ENCODE assay signal across 1 fruit fly cellular context in genomic region chr2L:19582185-19582584, dm6.
TF ChIP-seq lines count a peak whose summit lies in the region.

TSS of gene Hakai (minus strand) at chr2L:19582474.

TF ChIP-seq in whole organism, embryonic, 481 proteins besides CTCF, POLR2A, EP300 and RAD21 (continued from another document and continues in another):
- peak; percentile 64 for TF ChIP-seq CG9609 (GFP tag; optimal IDR thresholded peaks at IDR 0.05; lab: Kevin White, UChicago)
- no peak for TF ChIP-seq Hand (GFP tag; optimal IDR thresholded peaks at IDR 0.05; lab: Kevin White, UChicago)
- TF ChIP-seq psq (GFP tag; optimal IDR thresholded peaks at IDR 0.05; lab: Kevin White, UChicago), result no peak
- peak; percentile 93 for TF ChIP-seq CG4617 (GFP tag; optimal IDR thresholded peaks at IDR 0.05; lab: Kevin White, UChicago; ENCODE audit: borderline replicate concordance)
- no peak for TF ChIP-seq Atf-2 (GFP tag; optimal IDR thresholded peaks at IDR 0.05; lab: Kevin White, UChicago)
- TF ChIP-seq Ada2b (GFP tag; IDR thresholded peaks at IDR 0.05; lab: Robert Waterston, UW), result peak; percentile 52; the same call in 1 of the 2 replicates
- peak; percentile 54 for TF ChIP-seq bcd (GFP tag; optimal IDR thresholded peaks at IDR 0.05; lab: Kevin White, UChicago)
- peak; percentile 58 for TF ChIP-seq eyg (GFP tag; optimal IDR thresholded peaks at IDR 0.05; lab: Kevin White, UChicago)
- TF ChIP-seq CG12659 (GFP tag; optimal IDR thresholded peaks at IDR 0.05; lab: Kevin White, UChicago), result peak; percentile 71
- no peak for TF ChIP-seq CG31388 (GFP tag; optimal IDR thresholded peaks at IDR 0.05; lab: Kevin White, UChicago)
- no peak for TF ChIP-seq Atf6 (GFP tag; IDR thresholded peaks at IDR 0.05; lab: Robert Waterston, UW)
- TF ChIP-seq lab (GFP tag; optimal IDR thresholded peaks at IDR 0.05; lab: Kevin White, UChicago), result peak; percentile 59
- no peak for TF ChIP-seq CG6765 (GFP tag; optimal IDR thresholded peaks at IDR 0.05; lab: Kevin White, UChicago)
- no peak for TF ChIP-seq ham (GFP tag; IDR thresholded peaks at IDR 0.05; lab: Robert Waterston, UW)
- peak; percentile 82 for TF ChIP-seq Antp (GFP tag; optimal IDR thresholded peaks at IDR 0.05; lab: Kevin White, UChicago)
- TF ChIP-seq tap (tag; optimal IDR thresholded peaks at IDR 0.05; lab: Kevin White, UChicago), result no peak
- TF ChIP-seq yki (optimal IDR thresholded peaks at IDR 0.05; lab: Kevin White, UChicago), result no peak
- no peak for TF ChIP-seq salm (tag; optimal IDR thresholded peaks at IDR 0.05; lab: Kevin White, UChicago)
- no peak for TF ChIP-seq CG1233 (GFP tag; optimal IDR thresholded peaks at IDR 0.05; lab: Kevin White, UChicago)
- TF ChIP-seq CG15479 (GFP tag; optimal IDR thresholded peaks at IDR 0.05; lab: Kevin White, UChicago), result no peak
- peak; percentile 35 for TF ChIP-seq CG6254 (GFP tag; optimal IDR thresholded peaks at IDR 0.05; lab: Kevin White, UChicago)
- peak; percentile 40 for TF ChIP-seq Hmr (GFP tag; optimal IDR thresholded peaks at IDR 0.05; lab: Kevin White, UChicago)
- peak; percentile 65 for TF ChIP-seq CG13287 (GFP tag; IDR thresholded peaks at IDR 0.05; lab: Robert Waterston, UW; ENCODE audit: partially characterized antibody)
- TF ChIP-seq gsb-n (tag; optimal IDR thresholded peaks at IDR 0.05; lab: Kevin White, UChicago), result peak; percentile 28
- peak; percentile 92 for TF ChIP-seq sens (GFP tag; lab: Kevin White, UChicago)
- no peak for TF ChIP-seq CG8359 (GFP tag; optimal IDR thresholded peaks at IDR 0.05; lab: Kevin White, UChicago; ENCODE audit: borderline replicate concordance)
- peak; percentile 53 for TF ChIP-seq CG10654 (GFP tag; optimal IDR thresholded peaks at IDR 0.05; lab: Kevin White, UChicago)
- TF ChIP-seq CG5953 (GFP tag; IDR thresholded peaks at IDR 0.05; lab: Robert Waterston, UW), result no peak
- peak; percentile 59 for TF ChIP-seq Scr (GFP tag; IDR thresholded peaks at IDR 0.05; lab: Robert Waterston, UW; ENCODE audit: partially characterized antibody)
- peak; percentile 5 for TF ChIP-seq CG18262 (tag; optimal IDR thresholded peaks at IDR 0.05; lab: Kevin White, UChicago)
- TF ChIP-seq CG1832 (GFP tag; optimal IDR thresholded peaks at IDR 0.05; lab: Kevin White, UChicago), result peak; percentile 13
- TF ChIP-seq CG9932 (GFP tag; IDR thresholded peaks at IDR 0.05; lab: Robert Waterston, UW), result peak; percentile 83
- 0 out of 3 replicates have a peak, but pooled peaks have one; percentile 32 for TF ChIP-seq CG7963 (GFP tag; IDR thresholded peaks at IDR 0.05; lab: Robert Waterston, UW; ENCODE audit: partially characterized antibody)
- TF ChIP-seq Six4 (GFP tag; optimal IDR thresholded peaks at IDR 0.05; lab: Kevin White, UChicago), result peak; percentile 73
- peak; percentile 97 for TF ChIP-seq CG7928 (GFP tag; optimal IDR thresholded peaks at IDR 0.05; lab: Kevin White, UChicago)
- no peak for TF ChIP-seq CG11085 (GFP tag; IDR thresholded peaks at IDR 0.05; lab: Robert Waterston, UW)
- peak; percentile 77 for TF ChIP-seq CHES-1-like (GFP tag; optimal IDR thresholded peaks at IDR 0.05; lab: Kevin White, UChicago)
- TF ChIP-seq CG14014 (GFP tag; IDR thresholded peaks at IDR 0.05; lab: Robert Waterston, UW), result peak; percentile 61; the same call in 1 of the 2 replicates
- TF ChIP-seq odd (GFP tag; optimal IDR thresholded peaks at IDR 0.05; lab: Kevin White, UChicago), result no peak
- TF ChIP-seq slbo (GFP tag; IDR thresholded peaks at IDR 0.05; lab: Robert Waterston, UW), result peak; percentile 86
- TF ChIP-seq wdn (GFP tag; IDR thresholded peaks at IDR 0.05; lab: Robert Waterston, UW), result no peak
- TF ChIP-seq onecut (GFP tag; IDR thresholded peaks at IDR 0.05; lab: Robert Waterston, UW), result peak; percentile 41; the same call in 1 of the 2 replicates
- TF ChIP-seq mam (GFP tag; optimal IDR thresholded peaks at IDR 0.05; lab: Kevin White, UChicago), result peak; percentile 86
- peak; percentile 62; the same call in 1 of the 2 replicates for TF ChIP-seq cas (GFP tag; IDR thresholded peaks at IDR 0.05; lab: Robert Waterston, UW)
- TF ChIP-seq sim (GFP tag; IDR thresholded peaks at IDR 0.05; lab: Robert Waterston, UW), result no peak
- TF ChIP-seq CG9437 (GFP tag; optimal IDR thresholded peaks at IDR 0.05; lab: Kevin White, UChicago), result no peak
- no peak for TF ChIP-seq dan (GFP tag; IDR thresholded peaks at IDR 0.05; lab: Robert Waterston, UW)
- TF ChIP-seq Dip2 (GFP tag; IDR thresholded peaks at IDR 0.05; lab: Robert Waterston, UW), result no peak
- TF ChIP-seq luna (GFP tag; optimal IDR thresholded peaks at IDR 0.05; lab: Kevin White, UChicago), result peak; percentile 25
- peak; percentile 51 for TF ChIP-seq CG12155 (GFP tag; optimal IDR thresholded peaks at IDR 0.05; lab: Kevin White, UChicago)
- no peak for TF ChIP-seq hth (optimal IDR thresholded peaks at IDR 0.05; lab: Kevin White, UChicago)
- peak; percentile 62 for TF ChIP-seq dm (GFP tag; optimal IDR thresholded peaks at IDR 0.05; lab: Kevin White, UChicago)
- TF ChIP-seq Dp (GFP tag; optimal IDR thresholded peaks at IDR 0.05; lab: Kevin White, UChicago), result peak; percentile 73
- peak; percentile 47 for TF ChIP-seq CG2712 (tag; optimal IDR thresholded peaks at IDR 0.05; lab: Kevin White, UChicago)
- TF ChIP-seq CG12299 (tag; optimal IDR thresholded peaks at IDR 0.05; lab: Kevin White, UChicago), result no peak
- TF ChIP-seq CG10274 (GFP tag; optimal IDR thresholded peaks at IDR 0.05; lab: Kevin White, UChicago), result no peak
- TF ChIP-seq CG34376 (GFP tag; optimal IDR thresholded peaks at IDR 0.05; lab: Kevin White, UChicago), result peak; percentile 82
- TF ChIP-seq CG1602 (GFP tag; optimal IDR thresholded peaks at IDR 0.05; lab: Kevin White, UChicago), result peak; percentile 37
- TF ChIP-seq B-H2 (GFP tag; optimal IDR thresholded peaks at IDR 0.05; lab: Kevin White, UChicago), result peak; percentile 5
- TF ChIP-seq CG11504 (tag; optimal IDR thresholded peaks at IDR 0.05; lab: Kevin White, UChicago), result peak; percentile 55
- TF ChIP-seq CG34224 (GFP tag; IDR thresholded peaks at IDR 0.05; lab: Robert Waterston, UW; ENCODE audit: partially characterized antibody), result peak; percentile 57; the same call in 2 of the 3 replicates
- TF ChIP-seq CG13424 (tag; optimal IDR thresholded peaks at IDR 0.05; lab: Kevin White, UChicago), result peak; percentile 51
- peak; percentile 70 for TF ChIP-seq pnt (GFP tag; optimal IDR thresholded peaks at IDR 0.05; lab: Kevin White, UChicago)
- TF ChIP-seq z (GFP tag; IDR thresholded peaks at IDR 0.05; lab: Robert Waterston, UW), result no peak
- TF ChIP-seq CG18619 (GFP tag; optimal IDR thresholded peaks at IDR 0.05; lab: Kevin White, UChicago), result peak; percentile 26
- no peak for TF ChIP-seq CG4730 (GFP tag; IDR thresholded peaks at IDR 0.05; lab: Robert Waterston, UW)
- no peak for TF ChIP-seq Doc2 (GFP tag; IDR thresholded peaks at IDR 0.05; lab: Robert Waterston, UW)
- peak; percentile 25; the same call in 1 of the 2 replicates for TF ChIP-seq CG31441 (GFP tag; IDR thresholded peaks at IDR 0.05; lab: Robert Waterston, UW)
- no peak for TF ChIP-seq oc (tag; optimal IDR thresholded peaks at IDR 0.05; lab: Kevin White, UChicago)
- TF ChIP-seq CG3065 (GFP tag; optimal IDR thresholded peaks at IDR 0.05; lab: Kevin White, UChicago), result peak; percentile 23
- no peak for TF ChIP-seq eve (GFP tag; optimal IDR thresholded peaks at IDR 0.05; lab: Kevin White, UChicago)
- TF ChIP-seq Lhr (GFP tag; optimal IDR thresholded peaks at IDR 0.05; lab: Kevin White, UChicago), result peak; percentile 70
- TF ChIP-seq CG1024 (GFP tag; IDR thresholded peaks at IDR 0.05; lab: Robert Waterston, UW), result peak; percentile 12; the same call in 1 of the 2 replicates
- no peak for TF ChIP-seq CG7745 (tag; optimal IDR thresholded peaks at IDR 0.05; lab: Kevin White, UChicago)
- peak; percentile 51 for TF ChIP-seq Bgb (GFP tag; IDR thresholded peaks at IDR 0.05; lab: Robert Waterston, UW; ENCODE audit: partially characterized antibody)
- TF ChIP-seq Trl (optimal IDR thresholded peaks at IDR 0.05; lab: Kevin White, UChicago), result peak in 1 of 2 experiments; percentile 0
- TF ChIP-seq Trl (GFP tag; optimal IDR thresholded peaks at IDR 0.05; lab: Kevin White, UChicago), result peak; percentile 64
- TF ChIP-seq tll (GFP tag; optimal IDR thresholded peaks at IDR 0.05; lab: Kevin White, UChicago), result no peak
- TF ChIP-seq CG13775 (GFP tag; optimal IDR thresholded peaks at IDR 0.05; lab: Kevin White, UChicago), result peak; percentile 71
- no peak for TF ChIP-seq HLHmδ (GFP tag; optimal IDR thresholded peaks at IDR 0.05; lab: Kevin White, UChicago)
- peak; percentile 60 for TF ChIP-seq CG11247 (GFP tag; IDR thresholded peaks at IDR 0.05; lab: Robert Waterston, UW)
- peak; percentile 54 for TF ChIP-seq unc-4 (GFP tag; IDR thresholded peaks at IDR 0.05; lab: Robert Waterston, UW; ENCODE audit: partially characterized antibody)
- TF ChIP-seq CG32772 (GFP tag; IDR thresholded peaks at IDR 0.05; lab: Robert Waterston, UW), result peak; percentile 56; the same call in 1 of the 2 replicates
- TF ChIP-seq CG3995 (GFP tag; optimal IDR thresholded peaks at IDR 0.05; lab: Kevin White, UChicago), result peak; percentile 4
- peak; percentile 51 for TF ChIP-seq Side (GFP tag; optimal IDR thresholded peaks at IDR 0.05; lab: Kevin White, UChicago)
- peak; percentile 74 for TF ChIP-seq CoRest (tag; optimal IDR thresholded peaks at IDR 0.05; lab: Kevin White, UChicago)
- peak; percentile 23 to 67 for TF ChIP-seq chif (GFP tag; optimal IDR thresholded peaks at IDR 0.05; lab: Kevin White, UChicago)
- no peak for TF ChIP-seq Usf (GFP tag; optimal IDR thresholded peaks at IDR 0.05; lab: Kevin White, UChicago)
- TF ChIP-seq CG14965 (GFP tag; optimal IDR thresholded peaks at IDR 0.05; lab: Kevin White, UChicago; ENCODE audit: borderline replicate concordance), result no peak
- peak; percentile 51 for TF ChIP-seq Camta (GFP tag; optimal IDR thresholded peaks at IDR 0.05; lab: Kevin White, UChicago)
- TF ChIP-seq CG18599 (GFP tag; optimal IDR thresholded peaks at IDR 0.05; lab: Kevin White, UChicago), result peak; percentile 58
- TF ChIP-seq CG6813 (GFP tag; optimal IDR thresholded peaks at IDR 0.05; lab: Kevin White, UChicago), result peak; percentile 35
- no peak for TF ChIP-seq lbe (GFP tag; optimal IDR thresholded peaks at IDR 0.05; lab: Kevin White, UChicago)
- TF ChIP-seq tna (GFP tag; IDR thresholded peaks at IDR 0.05; lab: Robert Waterston, UW; ENCODE audit: partially characterized antibody), result peak; percentile 41; the same call in 1 of the 2 replicates
- TF ChIP-seq corto (GFP tag; optimal IDR thresholded peaks at IDR 0.05; lab: Kevin White, UChicago), result no peak
- TF ChIP-seq Dll (GFP tag; IDR thresholded peaks at IDR 0.05; lab: Robert Waterston, UW; ENCODE audit: partially characterized antibody), result peak; percentile 62; the same call in 3 of the 4 replicates
- peak; percentile 54 for TF ChIP-seq sisA (GFP tag; IDR thresholded peaks at IDR 0.05; lab: Robert Waterston, UW)
- TF ChIP-seq wek (GFP tag; optimal IDR thresholded peaks at IDR 0.05; lab: Kevin White, UChicago), result no peak
- TF ChIP-seq inv (GFP tag; IDR thresholded peaks at IDR 0.05; lab: Robert Waterston, UW; ENCODE audit: partially characterized antibody), result 0 out of 2 replicates have a peak, but pooled peaks have one; percentile 28
- no peak for TF ChIP-seq zen2 (GFP tag; IDR thresholded peaks at IDR 0.05; lab: Robert Waterston, UW; ENCODE audit: partially characterized antibody)
- TF ChIP-seq Bdp1 (GFP tag; optimal IDR thresholded peaks at IDR 0.05; lab: Kevin White, UChicago), result peak; percentile 58
- no peak for TF ChIP-seq CG4854 (GFP tag; optimal IDR thresholded peaks at IDR 0.05; lab: Kevin White, UChicago)
- peak; percentile 63 for TF ChIP-seq sug (tag; optimal IDR thresholded peaks at IDR 0.05; lab: Kevin White, UChicago)
- no peak for TF ChIP-seq CG13894 (tag; optimal IDR thresholded peaks at IDR 0.05; lab: Kevin White, UChicago)
- peak; percentile 77 for TF ChIP-seq CG30403 (GFP tag; optimal IDR thresholded peaks at IDR 0.05; lab: Kevin White, UChicago)
- TF ChIP-seq hb (GFP tag; IDR thresholded peaks at IDR 0.05; lab: Robert Waterston, UW; ENCODE audit: partially characterized antibody), result 0 out of 3 replicates have a peak, but pooled peaks have one; percentile 25
- peak; percentile 0 for TF ChIP-seq Fer3 (tag; optimal IDR thresholded peaks at IDR 0.05; lab: Kevin White, UChicago)
- peak; percentile 48 for TF ChIP-seq slou (GFP tag; optimal IDR thresholded peaks at IDR 0.05; lab: Kevin White, UChicago)
- TF ChIP-seq klu (GFP tag; IDR thresholded peaks at IDR 0.05; lab: Robert Waterston, UW), result no peak
- peak; percentile 52 for TF ChIP-seq CG6689 (GFP tag; IDR thresholded peaks at IDR 0.05; lab: Robert Waterston, UW)
- no peak for TF ChIP-seq CG2875 (GFP tag; optimal IDR thresholded peaks at IDR 0.05; lab: Kevin White, UChicago)
- TF ChIP-seq CG14710 (tag; optimal IDR thresholded peaks at IDR 0.05; lab: Kevin White, UChicago), result peak; percentile 60
- TF ChIP-seq CG17802 (tag; optimal IDR thresholded peaks at IDR 0.05; lab: Kevin White, UChicago), result no peak
- no peak for TF ChIP-seq Eip74EF (GFP tag; optimal IDR thresholded peaks at IDR 0.05; lab: Kevin White, UChicago)
- TF ChIP-seq CG10959 (GFP tag; IDR thresholded peaks at IDR 0.05; lab: Robert Waterston, UW), result no peak
- TF ChIP-seq fd64A (GFP tag; optimal IDR thresholded peaks at IDR 0.05; lab: Kevin White, UChicago), result no peak
- peak; percentile 81 for TF ChIP-seq Sin3A (optimal IDR thresholded peaks at IDR 0.05; lab: Kevin White, UChicago)
- peak; percentile 65 for TF ChIP-seq Drgx (GFP tag; IDR thresholded peaks at IDR 0.05; lab: Robert Waterston, UW)
- TF ChIP-seq Mad (GFP tag; optimal IDR thresholded peaks at IDR 0.05; lab: Kevin White, UChicago), result peak; percentile 49
- no peak for TF ChIP-seq D19B (GFP tag; optimal IDR thresholded peaks at IDR 0.05; lab: Kevin White, UChicago)
- peak; percentile 72 for TF ChIP-seq NFAT (GFP tag; IDR thresholded peaks at IDR 0.05; lab: Robert Waterston, UW)
- TF ChIP-seq gce (GFP tag; IDR thresholded peaks at IDR 0.05; lab: Robert Waterston, UW), result 0 out of 3 replicates have a peak, but pooled peaks have one; percentile 55
- TF ChIP-seq CG7357 (GFP tag; IDR thresholded peaks at IDR 0.05; lab: Robert Waterston, UW), result peak; percentile 35; the same call in 1 of the 3 replicates
- 0 out of 3 replicates have a peak, but pooled peaks have one; percentile 28 for TF ChIP-seq CG14860 (GFP tag; IDR thresholded peaks at IDR 0.05; lab: Robert Waterston, UW; ENCODE audit: partially characterized antibody)
- peak; percentile 29 for TF ChIP-seq nerfin-1 (tag; optimal IDR thresholded peaks at IDR 0.05; lab: Kevin White, UChicago)
- peak; percentile 48 for TF ChIP-seq esg (GFP tag; conservative IDR thresholded peaks at IDR 0.05; lab: Robert Waterston, UW)
- TF ChIP-seq grn (GFP tag; optimal IDR thresholded peaks at IDR 0.05; lab: Kevin White, UChicago), result no peak
- peak; percentile 51 for TF ChIP-seq CG16813 (GFP tag; IDR thresholded peaks at IDR 0.05; lab: Robert Waterston, UW; ENCODE audit: partially characterized antibody)
